Worm (Caenorhabditis elegans) whole organism, early embryonic: ENCODE results near the gene Y54G11A.19.
"Not testable (repeated sequence)": the region's sequence is repeated elsewhere in the genome, so short reads cannot be mapped to it uniquely, and the experiment has no call there.

Experiments used
- B0310.2 ChIP-seq: sonication (generic microtip); optimal IDR thresholded peaks from 2 replicates; lab custom pipeline; 2016; ENCODE audit warnings: mild to moderate bottlenecking, missing genetic modification characterization, missing compliant biosample characterization
- F13C5.2 ChIP-seq: sonication (generic microtip); optimal IDR thresholded peaks from 2 replicates; lab custom pipeline; 2017; ENCODE audit warnings: mild to moderate bottlenecking, missing genetic modification characterization, inconsistent platforms, missing compliant biosample characterization
- aly-1 ChIP-seq: sonication (generic microtip); optimal IDR thresholded peaks from 2 replicates; lab custom pipeline; 2016; ENCODE audit warnings: missing genetic modification characterization, missing compliant biosample characterization
- ama-1 ChIP-seq: fragments of 150-350 bp; optimal IDR thresholded peaks from 2 replicates; lab custom pipeline; 2014
- ceh-13 ChIP-seq: fragments of 200-800 bp; sonication (Bioruptor generic); optimal IDR thresholded peaks from 2 replicates; lab custom pipeline; 2018; ENCODE audit warnings: mild to moderate bottlenecking, missing genetic modification characterization, missing compliant biosample characterization
- ceh-36 ChIP-seq: sonication (generic microtip); optimal IDR thresholded peaks from 2 replicates; lab custom pipeline; 2016; ENCODE audit warnings: missing genetic modification characterization, inconsistent platforms, missing compliant biosample characterization
- ets-7 ChIP-seq: sonication (generic microtip); optimal IDR thresholded peaks from 2 replicates; lab custom pipeline; 2016; ENCODE audit warnings: missing genotype, missing genetic modification characterization, missing compliant biosample characterization
- flt-1 ChIP-seq: fragments of 200-800 bp; sonication (Bioruptor generic); IDR thresholded peaks from 2 replicates; pipeline ENCODE4 v1.3.6; 2022; ENCODE audit warnings: missing genetic modification characterization, missing compliant biosample characterization
- hmbx-1 ChIP-seq: sonication (generic microtip); optimal IDR thresholded peaks from 2 replicates; lab custom pipeline; 2016; ENCODE audit warnings: mild to moderate bottlenecking, missing genetic modification characterization, missing compliant biosample characterization
- hmg-4 ChIP-seq: fragments of 200-800 bp; sonication (Bioruptor generic); optimal IDR thresholded peaks from 2 replicates; lab custom pipeline; 2018; ENCODE audit warnings: mild to moderate bottlenecking, missing genetic modification characterization, missing compliant biosample characterization
- hnd-1 ChIP-seq: sonication (generic microtip); optimal IDR thresholded peaks from 2 replicates; lab custom pipeline; 2016; ENCODE audit warnings: missing genetic modification characterization, missing compliant biosample characterization
- pes-1 ChIP-seq: fragments of 200-800 bp; sonication (Bioruptor generic); IDR thresholded peaks from 2 replicates; pipeline ENCODE4 v1.3.6; 2022; ENCODE audit warnings: missing genetic modification reagents, missing genetic modification characterization, missing compliant biosample characterization
- scrt-1 ChIP-seq: fragments of 200-800 bp; sonication (Bioruptor generic); IDR thresholded peaks from 2 replicates; pipeline ENCODE4 v1.3.6; 2022; ENCODE audit warnings: missing genetic modification characterization, missing compliant biosample characterization
- sea-1 ChIP-seq: fragments of 200-800 bp; sonication (Bioruptor generic); conservative IDR thresholded peaks from 2 replicates; pipeline ENCODE4 v1.3.6; 2022; ENCODE audit warnings: missing genetic modification characterization, missing compliant biosample characterization
- tbx-11 ChIP-seq: fragments of 200-800 bp; sonication (Bioruptor generic); IDR thresholded peaks from 2 replicates; pipeline ENCODE4 v1.3.6; 2022; ENCODE audit warnings: missing genetic modification characterization, missing compliant biosample characterization
- tbx-37 ChIP-seq: fragments of 200-800 bp; sonication (Bioruptor generic); conservative IDR thresholded peaks from 2 replicates; pipeline ENCODE4 v1.3.6; 2022; ENCODE audit warnings: missing genetic modification reagents, missing genetic modification characterization, missing compliant biosample characterization
- tra-4 ChIP-seq: sonication (generic microtip); optimal IDR thresholded peaks from 2 replicates; lab custom pipeline; 2017; ENCODE audit warnings: missing genetic modification characterization, missing compliant biosample characterization

Y54G11A.19 gene

ce11 chrII:14256779-14257178, at the start of gene Y54G11A.19:
Y54G11A.19 (minus strand) TSS chrII:14256879.
- TF ChIP-seq ceh-13 (no peak), flt-1 (no peak), sea-1 (GFP tag; lab: Robert Waterston, UW) (no peak), tra-4 (tag; lab: Kevin White, UChicago) (no peak), hmg-4 (GFP tag; lab: Kevin White, UChicago) (no peak), hmbx-1 (tag; lab: Kevin White, UChicago) (no peak), ceh-36 (tag; lab: Kevin White, UChicago) (no peak), B0310.2 (tag; lab: Kevin White, UChicago) (no peak), F13C5.2 (tag; lab: Kevin White, UChicago) (no peak), aly-1 (tag; lab: Kevin White, UChicago) (no peak), pes-1 (GFP tag; lab: Robert Waterston, UW) (no peak), tbx-11 (GFP tag; lab: Robert Waterston, UW) (no peak), ama-1 (lab: Kevin White, UChicago) (no peak), hnd-1 (tag; lab: Kevin White, UChicago) (no peak), ets-7 (tag; lab: Kevin White, UChicago) (no peak), scrt-1 (GFP tag; lab: Robert Waterston, UW) (no peak), tbx-37 (GFP tag; lab: Robert Waterston, UW) (no peak)

ce11 chrII:14306160-14306559, 49.5 kb upstream of the Y54G11A.19 start, which contains the start of gene ctl-1:
ctl-1 (minus strand) TSS chrII:14306260.
- TF ChIP-seq ceh-13; tra-4 (tag; lab: Kevin White, UChicago); aly-1 (tag; lab: Kevin White, UChicago): not testable (repeated sequence)

ce11 chrII:14301927-14302326, 45.2 kb upstream of the Y54G11A.19 start, which contains the start of gene ctl-2:
ctl-2 (minus strand) TSS chrII:14302027.
- TF ChIP-seq scrt-1 (GFP tag; lab: Robert Waterston, UW); tra-4 (tag; lab: Kevin White, UChicago); hnd-1 (tag; lab: Kevin White, UChicago): not testable (repeated sequence)

- no peak for TF ChIP-seq scrt-1 (GFP tag; lab: Robert Waterston, UW)
- TF ChIP-seq ceh-36 (tag; lab: Kevin White, UChicago) = no peak
- no peak for TF ChIP-seq ama-1 (lab: Kevin White, UChicago)
- no peak for TF ChIP-seq hmg-4 (GFP tag; lab: Kevin White, UChicago)
- no peak for TF ChIP-seq B0310.2 (tag; lab: Kevin White, UChicago)
- no peak for TF ChIP-seq ceh-13
- TF ChIP-seq tbx-11 (GFP tag; lab: Robert Waterston, UW) = no peak
- no peak for TF ChIP-seq flt-1
- no peak for TF ChIP-seq tbx-37 (GFP tag; lab: Robert Waterston, UW)
- TF ChIP-seq sea-1 (GFP tag; lab: Robert Waterston, UW) = no peak
- no peak for TF ChIP-seq hnd-1 (tag; lab: Kevin White, UChicago)
- TF ChIP-seq F13C5.2 (tag; lab: Kevin White, UChicago) = no peak
Observed at ce11 chrII:14299254-14299759, 42.6 kb upstream of the Y54G11A.19 start.

- TF ChIP-seq hnd-1 (tag; lab: Kevin White, UChicago); pes-1 (GFP tag; lab: Robert Waterston, UW); aly-1 (tag; lab: Kevin White, UChicago): not testable (repeated sequence)
Observed at ce11 chrII:14297050-14297449, 40.4 kb upstream of the Y54G11A.19 start, which contains the start of gene Y54G11A.7. Y54G11A.7 (plus strand) TSS chrII:14297305.

DNA sequence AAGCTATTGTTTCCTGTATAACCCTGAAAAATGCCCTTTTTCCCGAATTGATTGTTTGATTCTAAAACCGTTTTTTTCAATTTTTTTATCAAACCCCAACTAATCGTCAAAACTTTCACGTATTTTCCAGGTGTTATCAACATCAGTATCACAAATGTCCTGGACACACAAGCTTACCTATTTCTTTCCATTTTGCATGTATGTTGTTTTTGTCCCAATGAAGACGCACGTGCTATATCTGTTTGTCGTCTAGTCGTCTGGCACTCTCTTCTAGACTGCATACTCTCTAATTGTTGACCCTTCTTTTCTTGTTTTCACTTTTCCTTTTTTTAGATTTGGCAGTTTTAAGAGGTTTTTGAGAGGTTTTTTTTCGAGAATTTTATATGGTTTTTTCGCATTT, 39.6 kb upstream of the Y54G11A.19 start:
- TF ChIP-seq sea-1 (GFP tag; lab: Robert Waterston, UW) = no peak
- TF ChIP-seq scrt-1 (GFP tag; lab: Robert Waterston, UW) = no peak
- TF ChIP-seq tbx-11 (GFP tag; lab: Robert Waterston, UW) = no peak
- TF ChIP-seq hmg-4 (GFP tag; lab: Kevin White, UChicago) = no peak
- no peak for TF ChIP-seq pes-1 (GFP tag; lab: Robert Waterston, UW)
- no peak for TF ChIP-seq tra-4 (tag; lab: Kevin White, UChicago)
- TF ChIP-seq hnd-1 (tag; lab: Kevin White, UChicago) = no peak
- TF ChIP-seq F13C5.2 (tag; lab: Kevin White, UChicago) = no peak
- no peak for TF ChIP-seq aly-1 (tag; lab: Kevin White, UChicago)
- no peak for TF ChIP-seq ceh-36 (tag; lab: Kevin White, UChicago)
- TF ChIP-seq ceh-13 = no peak

- TF ChIP-seq ets-7 (tag; lab: Kevin White, UChicago) = no peak
- no peak for TF ChIP-seq hmbx-1 (tag; lab: Kevin White, UChicago)
- TF ChIP-seq pes-1 (GFP tag; lab: Robert Waterston, UW) = no peak
- no peak for TF ChIP-seq ceh-13
Observed at ce11 chrII:14294390-14294789, 37.7 kb upstream of the Y54G11A.19 start.

- TF ChIP-seq flt-1 = no peak
Observed at ce11 chrII:14292519-14292918, 35.8 kb upstream of the Y54G11A.19 start, which contains the start of gene Y54G11A.4. Y54G11A.4 (plus strand) TSS chrII:14292819.
